Worm (Caenorhabditis elegans) whole organism, L4 larva: ENCODE data around the gene B0563.9.

ENCODE experiments used
- D1046.2 ChIP-seq: fragments of 200-800 bp; sonication (Bioruptor generic); IDR thresholded peaks from 2 replicates; pipeline ENCODE4 v1.3.6; 2022; ENCODE audit warnings: missing genetic modification characterization, missing compliant biosample characterization
- F49E8.2 ChIP-seq: sonication (generic microtip); optimal IDR thresholded peaks from 2 replicates; lab custom pipeline; 2016; ENCODE audit warnings: missing compliant biosample characterization, mild to moderate bottlenecking, missing genetic modification characterization, borderline replicate concordance
- R02D3.7 ChIP-seq: fragments of 150-350 bp; sonication (generic microtip); optimal IDR thresholded peaks from 3 replicates; lab custom pipeline; 2014; ENCODE audit warnings: missing biosample characterization, missing genetic modification characterization
- T20F7.1 ChIP-seq: fragments of 200-800 bp; sonication (Bioruptor generic); optimal IDR thresholded peaks from 2 replicates; lab custom pipeline; 2018; ENCODE audit warnings: mild to moderate bottlenecking, missing genetic modification characterization, missing compliant biosample characterization
- T26A8.4 ChIP-seq: fragments of 200-800 bp; sonication (Bioruptor generic); IDR thresholded peaks from 2 replicates; pipeline ENCODE4 v1.3.6; 2022; ENCODE audit warnings: missing genetic modification characterization, missing compliant biosample characterization
- Y48G9A.11 ChIP-seq: fragments of 200-800 bp; sonication (Bioruptor generic); IDR thresholded peaks from 2 replicates; pipeline ENCODE4 v1.3.6; 2022; ENCODE audit warnings: missing genetic modification reagents, missing genetic modification characterization, missing compliant biosample characterization
- aly-2 ChIP-seq: sonication (generic microtip); optimal IDR thresholded peaks from 2 replicates; lab custom pipeline; 2018; ENCODE audit warnings: missing biosample characterization, missing genetic modification characterization
- attf-4 ChIP-seq: sonication (generic microtip); optimal IDR thresholded peaks from 3 replicates; lab custom pipeline; 2017; ENCODE audit warnings: missing biosample characterization, missing genetic modification characterization
- ceh-20 ChIP-seq: fragments of 200-800 bp; sonication (Bioruptor generic); IDR thresholded peaks from 2 replicates; pipeline ENCODE4 v1.3.6; 2022; ENCODE audit warnings: missing genetic modification reagents, missing genetic modification characterization, missing compliant biosample characterization
- ceh-82 ChIP-seq: sonication (generic microtip); optimal IDR thresholded peaks from 2 replicates; lab custom pipeline; 2017; ENCODE audit warnings: missing biosample characterization, missing genetic modification characterization
- ces-1 ChIP-seq: fragments of 150-350 bp; sonication (generic microtip); optimal IDR thresholded peaks from 4 replicates; lab custom pipeline; 2014; ENCODE audit warnings: missing biosample characterization, missing genetic modification reagents, missing genetic modification characterization
- cey-2 ChIP-seq: sonication (generic microtip); optimal IDR thresholded peaks from 3 replicates; lab custom pipeline; 2017; ENCODE audit warnings: missing genetic modification characterization, mild to moderate bottlenecking, missing compliant biosample characterization, antibody characterized with exemption, borderline replicate concordance; ENCODE audit not compliant: insufficient read depth
- daf-16 ChIP-seq, 3 experiments: sonication (generic microtip); optimal IDR thresholded peaks; 2 replicates each; lab custom pipeline; 2016 to 2017; ENCODE audit warnings: missing genetic modification characterization in 3 of 3, missing genetic modification reagents in 3 of 3, mild to moderate bottlenecking in 2 of 3, missing compliant biosample characterization in 2 of 3, missing biosample characterization in 1 of 3, moderate library complexity in 1 of 3
- daf-19 ChIP-seq: fragments of 200-800 bp; sonication (Bioruptor generic); conservative IDR thresholded peaks from 2 replicates; pipeline ENCODE4 v1.3.6; 2022; ENCODE audit warnings: missing genetic modification characterization, missing compliant biosample characterization
- daf-8 ChIP-seq: fragments of 200-800 bp; sonication (Bioruptor generic); IDR thresholded peaks from 2 replicates; pipeline ENCODE4 v1.3.6; 2022; ENCODE audit warnings: missing genetic modification characterization, missing compliant biosample characterization
- dmd-6 ChIP-seq: fragments of 200-800 bp; sonication (Bioruptor generic); IDR thresholded peaks from 2 replicates; pipeline ENCODE4 v1.3.6; 2022; ENCODE audit warnings: missing genetic modification reagents, missing genetic modification characterization, missing compliant biosample characterization
- dmd-9 ChIP-seq: fragments of 200-800 bp; sonication (Bioruptor generic); IDR thresholded peaks from 2 replicates; pipeline ENCODE4 v1.3.6; 2022; ENCODE audit warnings: missing genetic modification reagents, missing genetic modification characterization, missing compliant biosample characterization
- dpl-1 ChIP-seq: fragments of 150-350 bp; optimal IDR thresholded peaks from 2 replicates; lab custom pipeline; 2014; ENCODE audit warnings: missing biosample characterization, missing genetic modification reagents, missing genetic modification characterization
- duxl-1 ChIP-seq: sonication (generic microtip); optimal IDR thresholded peaks from 2 replicates; lab custom pipeline; 2016; ENCODE audit warnings: mild to moderate bottlenecking, missing genetic modification characterization, moderate library complexity, missing compliant biosample characterization; ENCODE audit not compliant: poor library complexity
- egl-27 ChIP-seq: sonication (generic microtip); optimal IDR thresholded peaks from 3 replicates; lab custom pipeline; 2017; ENCODE audit warnings: missing biosample characterization, missing genetic modification reagents, missing genetic modification characterization
- egl-43 ChIP-seq: fragments of 200-800 bp; sonication (Bioruptor generic); IDR thresholded peaks from 2 replicates; pipeline ENCODE4 v1.3.6; 2022; ENCODE audit warnings: missing genetic modification reagents, missing genetic modification characterization, missing compliant biosample characterization
- fos-1 ChIP-seq: fragments of 150-350 bp; optimal IDR thresholded peaks from 2 replicates; lab custom pipeline; 2014; ENCODE audit warnings: missing biosample characterization, missing genetic modification characterization
- jun-1 ChIP-seq: fragments of 150-350 bp; optimal IDR thresholded peaks from 2 replicates; lab custom pipeline; 2014; ENCODE audit warnings: missing biosample characterization, missing genetic modification reagents, missing genetic modification characterization
- lin-1 ChIP-seq: fragments of 200-800 bp; sonication (Bioruptor generic); IDR thresholded peaks from 2 replicates; pipeline ENCODE4 v1.3.6; 2022; ENCODE audit warnings: missing genetic modification reagents, missing genetic modification characterization, missing compliant biosample characterization
- lin-15B ChIP-seq: fragments of 150-350 bp; sonication (generic microtip); optimal IDR thresholded peaks from 3 replicates; lab custom pipeline; 2014; ENCODE audit warnings: missing biosample characterization, missing genetic modification characterization
- lin-38 ChIP-seq: fragments of 200-800 bp; sonication (Bioruptor generic); IDR thresholded peaks from 2 replicates; pipeline ENCODE4 v1.3.6; 2022; ENCODE audit warnings: missing genetic modification reagents, missing genetic modification characterization, missing compliant biosample characterization
- madf-9 ChIP-seq: fragments of 200-800 bp; sonication (Bioruptor generic); conservative IDR thresholded peaks from 2 replicates; pipeline ENCODE4 v1.3.6; 2022; ENCODE audit warnings: missing genetic modification reagents, missing genetic modification characterization, missing compliant biosample characterization
- mdl-1 ChIP-seq, 2 experiments: fragments of 150-350 bp in 1 of 2; sonication (generic microtip) in 1 of 2; optimal IDR thresholded peaks; 2 replicates each; lab custom pipeline; 2014 to 2017; ENCODE audit warnings: missing biosample characterization in 2 of 2, missing genetic modification characterization in 2 of 2
- mep-1 ChIP-seq: fragments of 150-350 bp; sonication (generic microtip); optimal IDR thresholded peaks from 3 replicates; lab custom pipeline; 2014; ENCODE audit warnings: missing biosample characterization, missing genetic modification characterization
- mes-2 ChIP-seq: sonication (generic microtip); optimal IDR thresholded peaks from 2 replicates; lab custom pipeline; 2016; ENCODE audit warnings: missing genotype, mild to moderate bottlenecking, missing genetic modification characterization, missing compliant biosample characterization; ENCODE audit not compliant: poor library complexity, severe bottlenecking
- mxl-3 ChIP-seq: fragments of 200-800 bp; sonication (Bioruptor generic); optimal IDR thresholded peaks from 2 replicates; lab custom pipeline; 2018; ENCODE audit warnings: mild to moderate bottlenecking, missing genetic modification characterization, missing compliant biosample characterization
- nhr-11 ChIP-seq: fragments of 150-350 bp; optimal IDR thresholded peaks from 2 replicates; lab custom pipeline; 2014; ENCODE audit warnings: missing biosample characterization, missing genetic modification characterization
- nhr-41 ChIP-seq: fragments of 200-800 bp; sonication (Bioruptor generic); IDR thresholded peaks from 2 replicates; pipeline ENCODE4 v1.3.6; 2022; ENCODE audit warnings: missing genetic modification reagents, missing genetic modification characterization, missing compliant biosample characterization
- nhr-42 ChIP-seq: fragments of 200-800 bp; sonication (Bioruptor generic); IDR thresholded peaks from 2 replicates; pipeline ENCODE4 v1.3.6; 2022; ENCODE audit warnings: missing genetic modification characterization, missing compliant biosample characterization
- nhr-6 ChIP-seq: fragments of 150-350 bp; optimal IDR thresholded peaks from 2 replicates; lab custom pipeline; 2014; ENCODE audit warnings: missing biosample characterization, missing genetic modification characterization
- php-3 ChIP-seq: fragments of 200-800 bp; sonication (Bioruptor generic); IDR thresholded peaks from 2 replicates; pipeline ENCODE4 v1.3.6; 2022; ENCODE audit warnings: missing genetic modification reagents, missing genetic modification characterization, missing compliant biosample characterization
- pqm-1 ChIP-seq: sonication (generic microtip); optimal IDR thresholded peaks from 2 replicates; lab custom pipeline; 2017; ENCODE audit warnings: missing biosample characterization, missing genetic modification characterization
- rbr-2 ChIP-seq: sonication (generic microtip); optimal IDR thresholded peaks from 2 replicates; lab custom pipeline; 2016; ENCODE audit warnings: missing genotype, missing genetic modification characterization, missing compliant biosample characterization
- saeg-2 ChIP-seq: fragments of 200-800 bp; sonication (Bioruptor generic); IDR thresholded peaks from 2 replicates; pipeline ENCODE4 v1.3.6; 2022; ENCODE audit warnings: missing genetic modification reagents, missing genetic modification characterization, missing compliant biosample characterization
- skn-1 ChIP-seq: fragments of 150-350 bp; optimal IDR thresholded peaks from 2 replicates; lab custom pipeline; 2014; ENCODE audit warnings: missing biosample characterization, missing genetic modification characterization
- snpc-1.2 ChIP-seq: fragments of 200-800 bp; sonication (Bioruptor generic); IDR thresholded peaks from 2 replicates; pipeline ENCODE4 v1.3.6; 2022; ENCODE audit warnings: missing genetic modification reagents, missing genetic modification characterization, missing compliant biosample characterization
- spr-1 ChIP-seq: sonication (generic microtip); optimal IDR thresholded peaks from 2 replicates; lab custom pipeline; 2016; ENCODE audit warnings: mild to moderate bottlenecking, missing genetic modification characterization, missing compliant biosample characterization
- tra-1 ChIP-seq: fragments of 200-800 bp; sonication (Bioruptor generic); IDR thresholded peaks from 2 replicates; pipeline ENCODE4 v1.3.6; 2022; ENCODE audit warnings: missing genetic modification reagents, missing genetic modification characterization, missing compliant biosample characterization
- unc-39 ChIP-seq: sonication (generic microtip); optimal IDR thresholded peaks from 2 replicates; lab custom pipeline; 2017; ENCODE audit warnings: missing biosample characterization, missing genetic modification characterization
- unc-62 ChIP-seq, 3 experiments: fragments of 150-350 bp in 1 of 3; sonication (generic microtip); optimal IDR thresholded peaks in 2 of 3; peaks in 1 of 3; 1 replicate in 1 of 3; 2 replicates in 2 of 3; lab custom pipeline; 2014 to 2017; ENCODE audit warnings: missing biosample characterization in 3 of 3, missing genetic modification characterization in 3 of 3, missing genetic modification reagents in 3 of 3, missing genotype in 1 of 3
- vab-7 ChIP-seq: fragments of 200-800 bp; sonication (Bioruptor generic); IDR thresholded peaks from 2 replicates; pipeline ENCODE4 v1.3.6; 2022; ENCODE audit warnings: missing genetic modification reagents, missing genetic modification characterization, missing compliant biosample characterization
- zag-1 ChIP-seq: fragments of 150-350 bp; optimal IDR thresholded peaks from 2 replicates; lab custom pipeline; 2014; ENCODE audit warnings: missing biosample characterization, missing genetic modification characterization
- zfp-3 ChIP-seq: fragments of 200-800 bp; sonication (Bioruptor generic); conservative IDR thresholded peaks from 2 replicates; pipeline ENCODE4 v1.3.6; 2022; ENCODE audit warnings: missing genetic modification reagents, missing genetic modification characterization, missing compliant biosample characterization
- zip-11 ChIP-seq: fragments of 200-800 bp; sonication (Bioruptor generic); IDR thresholded peaks from 2 replicates; pipeline ENCODE4 v1.3.6; 2022; ENCODE audit warnings: missing genetic modification characterization, missing compliant biosample characterization
- ztf-11 ChIP-seq: fragments of 150-350 bp; optimal IDR thresholded peaks from 2 replicates; lab custom pipeline; 2014; ENCODE audit warnings: missing biosample characterization, missing genetic modification characterization
- ztf-7 ChIP-seq: fragments of 150-350 bp; optimal IDR thresholded peaks from 2 replicates; lab custom pipeline; 2014; ENCODE audit warnings: missing biosample characterization, missing genetic modification characterization

The B0563.9 gene

DNA sequence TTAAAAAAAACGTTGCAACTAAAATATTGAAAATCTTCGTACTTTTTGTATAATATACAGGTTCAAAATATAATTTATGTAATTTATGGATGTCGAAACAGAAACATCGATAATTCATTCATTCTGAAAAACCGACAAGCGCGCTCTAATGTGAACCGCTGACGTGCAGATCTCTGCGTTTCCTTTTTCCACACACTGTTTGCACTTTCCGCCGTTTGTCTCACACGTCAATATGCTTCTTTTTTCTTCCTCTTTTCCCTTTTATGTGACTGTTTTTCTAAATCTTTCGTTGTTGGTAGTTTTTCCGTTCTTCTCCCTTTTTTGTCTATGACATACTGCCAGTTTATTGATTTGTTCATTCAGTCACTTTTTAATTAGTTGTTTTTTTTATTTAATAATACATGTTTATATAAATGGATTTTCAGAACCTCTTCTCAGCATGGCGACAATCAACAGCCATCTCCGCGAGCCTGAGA is 18.0 kb upstream of the B0563.9 start, which contains the start of gene tmbi-4 (continued):
- TF ChIP-seq tra-1: no peak
- TF ChIP-seq lin-15B: no peak
- TF ChIP-seq nhr-42 (GFP tag; lab: Robert Waterston, UW): no peak
- TF ChIP-seq mdl-1 (tag; optimal IDR thresholded peaks at IDR 0.05; lab: Kevin White, UChicago): peak in 1 of 2 experiments; percentile 47
- peak; percentile 47 for TF ChIP-seq dmd-6
- TF ChIP-seq lin-1 (GFP tag; lab: Robert Waterston, UW): no peak
- TF ChIP-seq daf-19 (GFP tag; lab: Robert Waterston, UW): no peak
- no peak for TF ChIP-seq daf-8 (GFP tag; lab: Robert Waterston, UW)
- TF ChIP-seq mep-1 (tag; lab: Kevin White, UChicago): peak; percentile 74
- TF ChIP-seq unc-62 (GFP tag; optimal IDR thresholded peaks at IDR 0.05 in 1 of 2; lab: Kevin White, UChicago): peak in 1 of 2 experiments; percentile 87
- no peak for TF ChIP-seq unc-62 (tag; optimal IDR thresholded peaks at IDR 0.05; lab: Kevin White, UChicago)
- no peak for TF ChIP-seq egl-43 (GFP tag; lab: Robert Waterston, UW)
- no peak for TF ChIP-seq cey-2 (tag; lab: Kevin White, UChicago)
- no peak for TF ChIP-seq duxl-1 (tag; lab: Kevin White, UChicago)
- TF ChIP-seq nhr-41 (GFP tag; lab: Robert Waterston, UW): no peak
- TF ChIP-seq dmd-9 (GFP tag; lab: Robert Waterston, UW): no peak
- no peak for TF ChIP-seq attf-4 (tag; lab: Kevin White, UChicago)
- no peak for TF ChIP-seq pqm-1
- no peak for TF ChIP-seq spr-1
- TF ChIP-seq ceh-82 (tag; lab: Kevin White, UChicago): no peak
- TF ChIP-seq rbr-2 (tag; lab: Kevin White, UChicago): peak; percentile 30
- TF ChIP-seq saeg-2 (GFP tag; lab: Robert Waterston, UW): no peak
- TF ChIP-seq fos-1 (tag; lab: Kevin White, UChicago): no peak
- no peak for TF ChIP-seq jun-1 (tag; lab: Kevin White, UChicago)
- no peak for TF ChIP-seq T26A8.4 (GFP tag; lab: Robert Waterston, UW)
- no peak for TF ChIP-seq skn-1 (tag; lab: Kevin White, UChicago)
- no peak for TF ChIP-seq zag-1 (tag; lab: Kevin White, UChicago)
- peak; percentile 33 for TF ChIP-seq mxl-3
- no peak for TF ChIP-seq F49E8.2 (tag; lab: Kevin White, UChicago)
- TF ChIP-seq ztf-7 (tag; lab: Kevin White, UChicago): peak; percentile 12
- peak; percentile 51 for TF ChIP-seq nhr-11
- TF ChIP-seq R02D3.7 (tag; lab: Kevin White, UChicago): no peak
- no peak for TF ChIP-seq T20F7.1 (GFP tag; lab: Kevin White, UChicago)
- TF ChIP-seq egl-27 (tag; lab: Kevin White, UChicago): no peak
- TF ChIP-seq ztf-11 (tag; lab: Kevin White, UChicago): no peak
- no peak for TF ChIP-seq D1046.2 (GFP tag; lab: Robert Waterston, UW)
- TF ChIP-seq zfp-3 (GFP tag; lab: Robert Waterston, UW): no peak
- no peak for TF ChIP-seq snpc-1.2
- TF ChIP-seq ces-1: no peak
- TF ChIP-seq unc-39: no peak
- peak; percentile 40 for TF ChIP-seq nhr-6 (tag; lab: Kevin White, UChicago)
- TF ChIP-seq ceh-20 (GFP tag; lab: Robert Waterston, UW): peak; percentile 36; the same call in 1 of the 2 replicates
- TF ChIP-seq lin-38 (GFP tag; lab: Robert Waterston, UW): peak; percentile 79
- no peak for TF ChIP-seq daf-16 (GFP tag; optimal IDR thresholded peaks at IDR 0.05; lab: Kevin White, UChicago)
- peak; percentile 90 for TF ChIP-seq daf-16 (tag; optimal IDR thresholded peaks at IDR 0.05; lab: Kevin White, UChicago)
- peak; percentile 24 for TF ChIP-seq dpl-1 (GFP tag; lab: Kevin White, UChicago)
- no peak for TF ChIP-seq vab-7 (GFP tag; lab: Robert Waterston, UW)
- TF ChIP-seq aly-2 (tag; lab: Kevin White, UChicago): no peak
- TF ChIP-seq madf-9 (GFP tag; lab: Robert Waterston, UW): no peak
- no peak for TF ChIP-seq zip-11
- TF ChIP-seq Y48G9A.11 (GFP tag; lab: Robert Waterston, UW): no peak
- peak; percentile 76 for TF ChIP-seq mes-2 (tag; lab: Kevin White, UChicago)
- no peak for TF ChIP-seq php-3
